Worm (Caenorhabditis elegans) whole organism, early embryonic: Measurements from ENCODE around the gene rpl-9.

Experiments
- aly-1 ChIP-seq: sonication (generic microtip); optimal IDR thresholded peaks from 2 replicates; lab custom pipeline; 2016; ENCODE audit warnings: missing genetic modification characterization, missing compliant biosample characterization
- ama-1 ChIP-seq: fragments of 150-350 bp; optimal IDR thresholded peaks from 2 replicates; lab custom pipeline; 2014
- ets-7 ChIP-seq: sonication (generic microtip); optimal IDR thresholded peaks from 2 replicates; lab custom pipeline; 2016; ENCODE audit warnings: missing genotype, missing genetic modification characterization, missing compliant biosample characterization
- pes-1 ChIP-seq: fragments of 200-800 bp; sonication (Bioruptor generic); IDR thresholded peaks from 2 replicates; pipeline ENCODE4 v1.3.6; 2022; ENCODE audit warnings: missing genetic modification reagents, missing genetic modification characterization, missing compliant biosample characterization

DNA sequence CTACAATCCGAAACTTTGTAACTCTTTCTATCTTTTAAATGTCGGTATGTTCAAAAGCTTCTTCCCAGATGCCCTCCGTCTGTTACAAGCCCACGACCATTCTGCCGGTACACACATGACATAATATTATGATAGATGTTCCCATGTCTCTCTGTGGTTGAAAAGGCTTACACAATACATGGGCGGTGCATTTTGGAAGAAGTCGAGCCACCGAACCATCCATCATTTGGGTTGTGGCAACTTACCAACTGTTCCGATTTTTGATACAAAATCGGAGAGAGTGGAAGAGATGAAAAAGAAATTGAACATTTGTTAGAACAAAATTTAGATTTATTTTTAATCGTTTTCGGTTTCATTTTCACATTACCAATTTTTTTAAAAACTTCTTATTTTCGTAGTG is 23.7 kb downstream of the rpl-9 start:
- TF ChIP-seq ets-7 (tag; lab: Kevin White, UChicago) (no peak), pes-1 (no peak), aly-1 (tag; lab: Kevin White, UChicago) (no peak), ama-1 (lab: Kevin White, UChicago) (no peak)
